Fruit fly (Drosophila melanogaster) Kc167 (cell line): ENCODE results near the gene CG10553.

Experiments
- Myc ChIP-seq: fragments of >200 bp; optimal IDR thresholded peaks from 2 replicates; lab custom pipeline; 2017; ENCODE audit warnings: missing external identifiers
- h ChIP-seq: fragments of >200 bp; optimal IDR thresholded peaks from 3 replicates; lab custom pipeline; 2018; ENCODE audit warnings: missing external identifiers
- insv ChIP-seq: fragments of >200 bp; optimal IDR thresholded peaks from 3 replicates; lab custom pipeline; 2018; ENCODE audit warnings: missing external identifiers
- psq ChIP-seq: fragments of >200 bp; optimal IDR thresholded peaks from 2 replicates; lab custom pipeline; 2017; ENCODE audit warnings: missing external identifiers
- ttk ChIP-seq: sonication (Bioruptor generic); optimal IDR thresholded peaks from 2 replicates; lab custom pipeline; 2017; ENCODE audit warnings: missing external identifiers

DNA sequence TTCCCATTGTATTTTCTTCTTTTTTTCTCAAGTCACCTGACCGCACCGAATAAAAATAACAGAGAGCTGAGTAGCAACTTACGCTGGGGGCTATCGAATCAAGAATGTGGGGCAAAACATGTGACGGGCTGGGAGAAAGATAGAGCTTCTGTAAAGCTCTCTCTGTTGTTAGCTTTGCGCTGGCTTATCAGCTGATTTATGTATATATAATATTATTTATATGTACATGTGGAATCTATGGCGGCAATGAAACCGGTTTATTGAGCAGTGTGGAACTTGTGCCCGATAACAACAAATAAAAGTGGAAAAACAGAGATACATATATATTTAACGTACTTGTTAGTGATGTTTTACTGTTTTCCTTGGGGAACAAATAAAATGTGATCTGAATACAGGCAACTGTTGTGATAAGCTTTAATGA is 25.0 kb downstream of the CG10553 start, which contains the start of gene CG31098:
- no peak for TF ChIP-seq psq
- no peak for TF ChIP-seq Myc (lab: Kevin White, UChicago)
- no peak for TF ChIP-seq h (lab: Kevin White, UChicago)
- no peak for TF ChIP-seq insv (lab: Kevin White, UChicago)
- no peak for TF ChIP-seq ttk (lab: Kevin White, UChicago)
